Fruit fly (Drosophila melanogaster) whole organism, larva: ENCODE data around the gene CG11454.

Experiments used
- noc ChIP-seq: fragments of 200-800 bp; sonication (Bioruptor generic); optimal IDR thresholded peaks from 3 replicates; lab custom pipeline; 2019; ENCODE audit warnings: missing biosample characterization, mild to moderate bottlenecking, missing genetic modification characterization, moderate library complexity

The CG11454 gene

dm6 chr2L:143088-143487 lies at the start of gene CG11454, which contains the start of gene CG31974:
Gene CG11454 (plus strand): TSS chr2L:143323.
Gene CG31974 (minus strand): TSS chr2L:143091.
- TF ChIP-seq noc (tag; lab: Kevin White, UChicago): no peak

- TF ChIP-seq noc (tag; lab: Kevin White, UChicago): no peak
Measured at dm6 chr2L:94096-94495, 49.0 kb upstream of the CG11454 start.

dm6 chr2L:94639-95059 lies 48.5 kb upstream of the CG11454 start, which contains the start of gene Zir:
Gene Zir (plus strand): TSS chr2L:94739.
- TF ChIP-seq noc (tag; lab: Kevin White, UChicago): no peak

- no peak for TF ChIP-seq noc (tag; lab: Kevin White, UChicago)
Measured at dm6 chr2L:102161-102761, 40.9 kb upstream of the CG11454 start, which contains the start of gene Creld. Gene Creld (plus strand): TSS chr2L:102380.

dm6 chr2L:106540-106939 lies 36.6 kb upstream of the CG11454 start, which contains the start of the genes Nhe1 and Sam-S:
Gene Nhe1 (minus strand): TSS chr2L:106732.
Gene Sam-S (plus strand): TSS chr2L:106903.
- no peak for TF ChIP-seq noc (tag; lab: Kevin White, UChicago)

dm6 chr2L:107032-107431 lies 36.1 kb upstream of the CG11454 start:
- no peak for TF ChIP-seq noc (tag; lab: Kevin White, UChicago)

- no peak for TF ChIP-seq noc (tag; lab: Kevin White, UChicago)
Measured at dm6 chr2L:107476-108436, 35.4 kb upstream of the CG11454 start.

dm6 chr2L:109098-109799 lies 33.9 kb upstream of the CG11454 start:
- peak; percentile 24 for TF ChIP-seq noc (tag; lab: Kevin White, UChicago)

- TF ChIP-seq noc (tag; lab: Kevin White, UChicago): no peak
Measured at dm6 chr2L:110046-110445, 33.1 kb upstream of the CG11454 start.

dm6 chr2L:114429-114828 lies 28.7 kb upstream of the CG11454 start, which contains the start of gene ND-15:
Gene ND-15 (plus strand): TSS chr2L:114726.
- no peak for TF ChIP-seq noc (tag; lab: Kevin White, UChicago)

dm6 chr2L:116388-116787 lies 26.7 kb upstream of the CG11454 start, which contains the start of gene CG13694:
Gene CG13694 (minus strand): TSS chr2L:116488.
- no peak for TF ChIP-seq noc (tag; lab: Kevin White, UChicago)

- no peak for TF ChIP-seq noc (tag; lab: Kevin White, UChicago)
Measured at dm6 chr2L:117750-118149, 25.4 kb upstream of the CG11454 start.

dm6 chr2L:120492-121455 lies 22.3 kb upstream of the CG11454 start:
- peak; percentile 27 for TF ChIP-seq noc (tag; lab: Kevin White, UChicago)

dm6 chr2L:121456-121831 lies 21.7 kb upstream of the CG11454 start, which contains the start of gene CG4822:
Gene CG4822 (minus strand): TSS chr2L:121754.
- TF ChIP-seq noc (tag; lab: Kevin White, UChicago): no peak
